Worm (Caenorhabditis elegans): ENCODE results near the gene B0365.9.

Gene B0365.9

DNA sequence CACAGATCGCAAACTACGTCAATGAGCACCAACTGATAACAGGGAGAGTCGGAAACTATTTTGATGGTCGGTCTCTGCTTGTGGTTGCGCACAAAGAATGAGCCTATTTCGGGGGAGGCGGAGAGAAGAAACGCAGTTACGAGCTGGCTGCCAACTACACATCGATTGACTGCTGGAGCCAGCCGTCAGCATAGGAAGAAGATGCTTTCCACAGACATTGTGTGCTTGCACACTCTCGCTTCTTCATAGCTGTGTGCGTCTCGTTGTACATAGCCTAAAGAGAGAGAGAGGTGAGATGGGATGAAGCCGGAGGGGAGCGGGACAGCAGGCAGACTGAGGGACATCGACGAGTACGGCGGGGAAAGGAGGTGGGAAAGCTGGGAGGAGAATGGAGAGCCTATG lies 2.9 kb downstream of the B0365.9 start (continued):
- no peak for TF ChIP-seq ahr-1 (tag; optimal IDR thresholded peaks at IDR 0.05)
- TF ChIP-seq unc-86 (tag; optimal IDR thresholded peaks at IDR 0.05) = no peak
- TF ChIP-seq ceh-31 (tag; optimal IDR thresholded peaks at IDR 0.05) = peak; percentile 69
- no peak for TF ChIP-seq Y22D7AL.16 (tag; optimal IDR thresholded peaks at IDR 0.05)
- no peak for TF ChIP-seq ceh-30 (tag; optimal IDR thresholded peaks at IDR 0.05)
- TF ChIP-seq ceh-18 (tag; optimal IDR thresholded peaks at IDR 0.05) = peak; percentile 85
- no peak for TF ChIP-seq K09A11.1 (tag; optimal IDR thresholded peaks at IDR 0.05; ENCODE audit: insufficient read depth)
- no peak for TF ChIP-seq ttx-3 (tag; optimal IDR thresholded peaks at IDR 0.05)
- no peak for TF ChIP-seq hlh-30 (tag; optimal IDR thresholded peaks at IDR 0.05; ENCODE audit: insufficient read depth)
- no peak for TF ChIP-seq pha-2 (tag; optimal IDR thresholded peaks at IDR 0.05)
- no peak for TF ChIP-seq che-1 (tag; optimal IDR thresholded peaks at IDR 0.05)
- TF ChIP-seq sox-2 (GFP tag; IDR thresholded peaks at IDR 0.05) = no peak
- peak; percentile 8 for TF ChIP-seq C38D4.7 (GFP tag; optimal IDR thresholded peaks at IDR 0.05)
- TF ChIP-seq nfya-1 (tag; optimal IDR thresholded peaks at IDR 0.05) = peak; percentile 74
- TF ChIP-seq nhr-11 (tag; optimal IDR thresholded peaks at IDR 0.05) = no peak
- peak; percentile 25 for TF ChIP-seq fax-1 (tag; optimal IDR thresholded peaks at IDR 0.05)
- TF ChIP-seq odd-2 (tag; optimal IDR thresholded peaks at IDR 0.05) = no peak
- no peak for TF ChIP-seq fkh-6 (tag; optimal IDR thresholded peaks at IDR 0.05)
- no peak for TF ChIP-seq madf-2 (tag; optimal IDR thresholded peaks at IDR 0.05)
- TF ChIP-seq tbx-2 (tag; optimal IDR thresholded peaks at IDR 0.05) = peak; percentile 82
- TF ChIP-seq tbx-7 (tag; optimal IDR thresholded peaks at IDR 0.05) = no peak
- TF ChIP-seq nhr-232 (tag; optimal IDR thresholded peaks at IDR 0.05) = peak; percentile 20
- TF ChIP-seq ref-2 (tag; optimal IDR thresholded peaks at IDR 0.05) = peak; percentile 54
- TF ChIP-seq elt-2 (tag; optimal IDR thresholded peaks at IDR 0.05) = peak; percentile 38

DNA sequence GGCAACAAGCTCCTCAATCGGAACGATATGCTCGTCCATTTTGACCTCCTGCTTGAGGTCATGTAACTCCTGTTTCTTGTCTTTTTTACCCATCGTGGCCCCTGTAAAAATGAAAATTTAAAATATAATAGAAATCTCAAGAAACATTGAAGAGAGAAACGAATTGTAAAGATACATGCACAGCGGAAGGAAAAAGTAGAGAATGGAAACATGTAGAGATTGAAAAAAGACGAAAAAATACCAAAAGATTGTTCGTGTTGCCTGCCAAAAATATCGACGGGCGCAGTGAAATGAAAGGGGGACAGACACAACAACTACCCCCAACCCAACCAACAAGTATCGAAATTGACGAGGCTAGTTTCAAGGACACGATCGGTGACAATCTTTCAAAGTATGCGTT lies 3.5 kb downstream of the B0365.9 start, which contains the start of gene eat-6:
TSS of gene eat-6 (minus strand) at position 101 of the 400 bp plus-strand sequence.
- no peak for TF ChIP-seq gmeb-2 (tag; optimal IDR thresholded peaks at IDR 0.05)
- no peak for TF ChIP-seq sox-2 (GFP tag; IDR thresholded peaks at IDR 0.05)
- no peak for TF ChIP-seq npax-4 (tag; optimal IDR thresholded peaks at IDR 0.05)
- TF ChIP-seq T23F11.4 (GFP tag; optimal IDR thresholded peaks at IDR 0.05) = no peak
- TF ChIP-seq hlh-30 (tag; optimal IDR thresholded peaks at IDR 0.05; ENCODE audit: insufficient read depth) = no peak
- TF ChIP-seq lin-11 (tag; optimal IDR thresholded peaks at IDR 0.05) = no peak
- TF ChIP-seq C38D4.7 (GFP tag; optimal IDR thresholded peaks at IDR 0.05) = no peak
- TF ChIP-seq pqm-1 (tag; optimal IDR thresholded peaks at IDR 0.05) = no peak
- no peak for TF ChIP-seq fax-1 (tag; optimal IDR thresholded peaks at IDR 0.05)
- no peak for TF ChIP-seq ahr-1 (tag; optimal IDR thresholded peaks at IDR 0.05)
- TF ChIP-seq nhr-11 (tag; optimal IDR thresholded peaks at IDR 0.05) = no peak
- no peak for TF ChIP-seq unc-3 (GFP tag; conservative IDR thresholded peaks at IDR 0.05)
- no peak for TF ChIP-seq unc-3 (tag; optimal IDR thresholded peaks at IDR 0.05)
- TF ChIP-seq sdc-2 (tag; optimal IDR thresholded peaks at IDR 0.05) = no peak
- TF ChIP-seq ceh-19 (GFP tag; optimal IDR thresholded peaks at IDR 0.05) = no peak
- TF ChIP-seq hlh-8 (tag; optimal IDR thresholded peaks at IDR 0.05) = no peak
- no peak for TF ChIP-seq unc-86 (tag; optimal IDR thresholded peaks at IDR 0.05)
- TF ChIP-seq ceh-31 (tag; optimal IDR thresholded peaks at IDR 0.05) = no peak
- TF ChIP-seq che-1 (tag; optimal IDR thresholded peaks at IDR 0.05) = no peak

DNA sequence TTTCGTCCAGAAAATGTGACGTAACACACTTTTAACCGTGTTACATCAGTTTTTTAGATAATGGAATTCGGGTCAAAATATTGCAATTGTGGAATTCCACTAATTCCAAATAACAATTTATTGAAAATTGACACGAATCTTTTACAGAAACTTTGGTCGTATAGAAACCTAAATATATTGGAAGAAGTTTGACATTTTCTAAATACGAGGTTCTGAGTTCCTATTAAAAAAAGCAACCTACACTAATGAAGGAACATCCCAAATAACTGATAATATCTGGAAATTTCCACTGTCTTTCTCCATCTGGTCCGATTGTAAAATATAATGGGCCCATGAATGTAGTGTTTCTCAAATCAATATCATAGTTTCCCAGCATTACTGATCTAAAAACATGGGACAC lies 12.1 kb downstream of the B0365.9 start:
- TF ChIP-seq sox-2 (GFP tag; IDR thresholded peaks at IDR 0.05) = no peak
- no peak for TF ChIP-seq ceh-24 (tag; optimal IDR thresholded peaks at IDR 0.05)
- TF ChIP-seq unc-42 (tag; optimal IDR thresholded peaks at IDR 0.05) = no peak
- TF ChIP-seq odd-2 (tag; optimal IDR thresholded peaks at IDR 0.05) = no peak
- no peak for TF ChIP-seq npax-4 (tag; optimal IDR thresholded peaks at IDR 0.05)
- TF ChIP-seq nfya-1 (tag; optimal IDR thresholded peaks at IDR 0.05) = no peak
- TF ChIP-seq syd-9 (tag; optimal IDR thresholded peaks at IDR 0.05) = no peak
- TF ChIP-seq ets-4 (tag; optimal IDR thresholded peaks at IDR 0.05) = no peak
